Worm (Caenorhabditis elegans): ENCODE measurements around the gene R07C12.1.

DNA sequence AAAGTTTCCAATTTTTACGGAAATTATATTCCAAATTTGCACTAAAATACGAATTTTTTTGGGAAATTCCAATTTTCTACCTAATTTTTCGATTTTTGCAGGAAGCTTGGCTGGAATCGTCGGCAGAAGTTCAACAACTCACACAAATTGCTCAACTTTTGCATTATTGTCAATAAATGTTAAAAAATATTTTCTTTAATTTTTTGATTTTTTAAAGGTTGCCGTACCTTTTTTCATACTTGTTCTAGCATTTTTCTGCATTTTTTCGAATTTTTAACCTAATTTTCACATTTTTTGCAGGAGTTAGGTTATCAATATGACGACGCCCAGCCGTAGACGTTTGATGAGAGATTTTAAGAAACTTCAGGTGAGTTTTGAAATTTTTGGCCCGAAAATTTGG, 49.5 kb upstream of the R07C12.1 start, which contains the start of gene ubc-1:
- no peak for TF ChIP-seq fkh-10 (GFP tag; optimal IDR thresholded peaks at IDR 0.05)
- no peak for TF ChIP-seq unc-86 (tag; optimal IDR thresholded peaks at IDR 0.05)
- no peak for TF ChIP-seq C38D4.7 (GFP tag; optimal IDR thresholded peaks at IDR 0.05)
- no peak for TF ChIP-seq pqm-1 (tag; optimal IDR thresholded peaks at IDR 0.05)
- TF ChIP-seq ceh-9 (tag; optimal IDR thresholded peaks at IDR 0.05), result no peak
- no peak for TF ChIP-seq rnt-1 (tag; optimal IDR thresholded peaks at IDR 0.05)
- TF ChIP-seq ceh-45 (GFP tag; IDR thresholded peaks at IDR 0.05), result no peak
- no peak for TF ChIP-seq mec-3 (tag; optimal IDR thresholded peaks at IDR 0.05; ENCODE audit: borderline replicate concordance)
- TF ChIP-seq ztf-16 (tag; optimal IDR thresholded peaks at IDR 0.05), result no peak
- no peak for TF ChIP-seq pat-9 (tag; optimal IDR thresholded peaks at IDR 0.05)
- TF ChIP-seq nhr-232 (tag; optimal IDR thresholded peaks at IDR 0.05), result no peak
- TF ChIP-seq K09A11.1 (tag; optimal IDR thresholded peaks at IDR 0.05; ENCODE audit: insufficient read depth), result no peak
- no peak for TF ChIP-seq hlh-8 (tag; optimal IDR thresholded peaks at IDR 0.05)
- TF ChIP-seq nhr-11 (tag; optimal IDR thresholded peaks at IDR 0.05), result no peak

All from whole organism, late embryonic.